Worm (Caenorhabditis elegans) whole organism, L1 larva: ENCODE results near the gene B0244.7.

Experiments
- C16A3.4 ChIP-seq: fragments of 150-350 bp; optimal IDR thresholded peaks from 2 replicates; lab custom pipeline; 2014; ENCODE audit warnings: missing biosample characterization, missing genetic modification characterization
- F16B12.6 ChIP-seq: fragments of 150-350 bp; optimal IDR thresholded peaks from 2 replicates; lab custom pipeline; 2014; ENCODE audit warnings: missing biosample characterization, missing genetic modification characterization
- Y116A8C.19 ChIP-seq: sonication (generic microtip); optimal IDR thresholded peaks from 2 replicates; lab custom pipeline; 2016; ENCODE audit warnings: missing compliant biosample characterization, missing genetic modification characterization, borderline replicate concordance
- blmp-1 ChIP-seq: fragments of 150-350 bp; optimal IDR thresholded peaks from 2 replicates; lab custom pipeline; 2014; ENCODE audit warnings: missing biosample characterization, missing genetic modification characterization
- ceh-63 ChIP-seq: fragments of 200-800 bp; sonication (Bioruptor generic); optimal IDR thresholded peaks from 2 replicates; lab custom pipeline; 2018; ENCODE audit warnings: mild to moderate bottlenecking, missing genetic modification characterization, missing compliant biosample characterization
- ceh-82 ChIP-seq, 3 experiments: fragments of 150-350 bp in 1 of 3; sonication (generic microtip) in 2 of 3; optimal IDR thresholded peaks; 2 replicates each; lab custom pipeline; 2014 to 2017; ENCODE audit warnings: missing biosample characterization in 3 of 3, missing genetic modification characterization in 3 of 3
- ceh-88 ChIP-seq: fragments of 200-800 bp; sonication (Bioruptor generic); IDR thresholded peaks from 2 replicates; pipeline ENCODE4 v1.3.6; 2022; ENCODE audit warnings: missing genetic modification characterization, missing compliant biosample characterization
- dpl-1 ChIP-seq, 3 experiments: fragments of 150-350 bp in 2 of 3; sonication (generic microtip) in 1 of 3; optimal IDR thresholded peaks; 2 replicates each; lab custom pipeline; 2014 to 2017; ENCODE audit warnings: missing biosample characterization in 3 of 3, missing genetic modification characterization in 3 of 3, missing genetic modification reagents in 3 of 3
- dsc-1 ChIP-seq: sonication (generic microtip); optimal IDR thresholded peaks from 2 replicates; lab custom pipeline; 2016; ENCODE audit warnings: mild to moderate bottlenecking, missing genetic modification characterization, missing compliant biosample characterization
- efl-3 ChIP-seq: fragments of 200-800 bp; sonication (Bioruptor generic); optimal IDR thresholded peaks from 2 replicates; lab custom pipeline; 2018; ENCODE audit warnings: mild to moderate bottlenecking, missing genetic modification characterization, missing compliant biosample characterization
- egl-13 ChIP-seq: sonication (generic microtip); optimal IDR thresholded peaks from 2 replicates; lab custom pipeline; 2016; ENCODE audit warnings: missing genotype, missing genetic modification reagents, missing genetic modification characterization, missing compliant biosample characterization
- elt-3 ChIP-seq, 6 experiments: fragments of 150-350 bp in 1 of 6; sonication (generic microtip); optimal IDR thresholded peaks; 2 replicates each; lab custom pipeline; 2017 to 2018; ENCODE audit warnings: missing biosample characterization in 6 of 6, missing genetic modification characterization in 6 of 6, inconsistent platforms in 1 of 6
- fkh-4 ChIP-seq: sonication (generic microtip); optimal IDR thresholded peaks from 2 replicates; lab custom pipeline; 2016; ENCODE audit warnings: missing compliant biosample characterization, missing genetic modification characterization, borderline replicate concordance
- grh-1 ChIP-seq: fragments of 200-800 bp; sonication (Bioruptor generic); IDR thresholded peaks from 2 replicates; pipeline ENCODE4 v1.3.6; 2022; ENCODE audit warnings: missing genetic modification reagents, missing genetic modification characterization, missing compliant biosample characterization
- lin-13 ChIP-seq: fragments of 150-350 bp; optimal IDR thresholded peaks from 2 replicates; lab custom pipeline; 2014; ENCODE audit warnings: missing biosample characterization, missing genetic modification reagents, missing genetic modification characterization
- lin-35 ChIP-seq, 2 experiments: fragments of 150-350 bp; optimal IDR thresholded peaks; 2 replicates each; lab custom pipeline; 2014; ENCODE audit warnings: missing biosample characterization in 2 of 2, missing genetic modification characterization in 2 of 2, missing genetic modification reagents in 2 of 2
- lir-3 ChIP-seq: sonication (generic microtip); optimal IDR thresholded peaks from 2 replicates; lab custom pipeline; 2016; ENCODE audit warnings: mild to moderate bottlenecking, missing genetic modification characterization, moderate library complexity, missing compliant biosample characterization; ENCODE audit not compliant: poor library complexity
- mdl-1 ChIP-seq, 2 experiments: fragments of 150-350 bp; optimal IDR thresholded peaks; 2 replicates each; lab custom pipeline; 2014 to 2017; ENCODE audit warnings: missing biosample characterization in 2 of 2, missing genetic modification characterization in 2 of 2, inconsistent platforms in 1 of 2
- nhr-12 ChIP-seq: sonication (generic microtip); optimal IDR thresholded peaks from 2 replicates; lab custom pipeline; 2017; ENCODE audit warnings: missing biosample characterization, missing genetic modification characterization
- nhr-19 ChIP-seq: fragments of 200-800 bp; sonication (Bioruptor generic); conservative IDR thresholded peaks from 2 replicates; pipeline ENCODE4 v1.3.6; 2022; ENCODE audit warnings: missing genetic modification characterization, missing compliant biosample characterization
- nhr-20 ChIP-seq: sonication (generic microtip); optimal IDR thresholded peaks from 2 replicates; lab custom pipeline; 2016; ENCODE audit warnings: mild to moderate bottlenecking, missing genetic modification characterization, missing compliant biosample characterization
- nhr-237 ChIP-seq: fragments of 150-350 bp; optimal IDR thresholded peaks from 2 replicates; lab custom pipeline; 2014; ENCODE audit warnings: missing biosample characterization, missing genetic modification characterization
- nhr-28 ChIP-seq: fragments of 150-350 bp; optimal IDR thresholded peaks from 2 replicates; lab custom pipeline; 2014; ENCODE audit warnings: missing biosample characterization, missing genetic modification characterization
- nhr-71 ChIP-seq: sonication (generic microtip); optimal IDR thresholded peaks from 2 replicates; lab custom pipeline; 2016; ENCODE audit warnings: mild to moderate bottlenecking, missing genetic modification characterization, moderate library complexity, missing compliant biosample characterization
- nhr-76 ChIP-seq: sonication (generic microtip); optimal IDR thresholded peaks from 2 replicates; lab custom pipeline; 2017; ENCODE audit warnings: missing biosample characterization, missing genetic modification characterization
- nhr-85 ChIP-seq: sonication (generic microtip); peaks from one replicate; lab custom pipeline; 2016; ENCODE audit warnings: missing genetic modification characterization, inconsistent platforms, missing compliant biosample characterization
- pag-3 ChIP-seq: sonication (generic microtip); optimal IDR thresholded peaks from 2 replicates; lab custom pipeline; 2017; ENCODE audit warnings: missing genetic modification characterization, mild to moderate bottlenecking, missing compliant biosample characterization, antibody characterized with exemption, borderline replicate concordance; ENCODE audit not compliant: insufficient read depth
- pax-3 ChIP-seq: fragments of 200-800 bp; sonication (Bioruptor generic); optimal IDR thresholded peaks from 2 replicates; lab custom pipeline; 2018; ENCODE audit warnings: mild to moderate bottlenecking, missing genetic modification characterization, moderate library complexity, missing compliant biosample characterization
- snu-23 ChIP-seq: sonication (generic microtip); optimal IDR thresholded peaks from 2 replicates; lab custom pipeline; 2016; ENCODE audit warnings: missing genetic modification characterization, missing compliant biosample characterization
- sptf-1 ChIP-seq: fragments of 150-350 bp; optimal IDR thresholded peaks from 2 replicates; lab custom pipeline; 2014; ENCODE audit warnings: missing biosample characterization, missing genetic modification characterization
- sup-37 ChIP-seq: fragments of 200-800 bp; sonication (Bioruptor generic); optimal IDR thresholded peaks from 2 replicates; lab custom pipeline; 2018; ENCODE audit warnings: mild to moderate bottlenecking, missing genetic modification characterization, missing compliant biosample characterization
- swsn-7 ChIP-seq: sonication (generic microtip); optimal IDR thresholded peaks from 2 replicates; lab custom pipeline; 2016; ENCODE audit warnings: missing genetic modification characterization, missing compliant biosample characterization
- unc-130 ChIP-seq: fragments of 150-350 bp; optimal IDR thresholded peaks from 2 replicates; lab custom pipeline; 2017; ENCODE audit warnings: missing biosample characterization, missing genetic modification characterization, inconsistent platforms
- unc-62 ChIP-seq: fragments of 150-350 bp; optimal IDR thresholded peaks from 2 replicates; lab custom pipeline; 2014; ENCODE audit warnings: missing biosample characterization, missing genetic modification reagents, missing genetic modification characterization
- xbp-1 ChIP-seq: sonication (generic microtip); optimal IDR thresholded peaks from 2 replicates; lab custom pipeline; 2016; ENCODE audit warnings: missing genetic modification characterization, missing compliant biosample characterization
- zip-4 ChIP-seq: fragments of 200-800 bp; sonication (Bioruptor generic); optimal IDR thresholded peaks from 2 replicates; lab custom pipeline; 2018; ENCODE audit warnings: mild to moderate bottlenecking, missing genetic modification characterization, moderate library complexity, missing compliant biosample characterization

The B0244.7 gene

ce11 chrIII:5710676-5711075 is 20.6 kb upstream of the B0244.7 start (continued):
- TF ChIP-seq nhr-237: no peak
- TF ChIP-seq mdl-1 (tag; optimal IDR thresholded peaks at IDR 0.05; lab: Kevin White, UChicago): peak in 1 of 2 experiments; percentile 53
- TF ChIP-seq zip-4 (GFP tag; lab: Kevin White, UChicago): no peak
- peak; percentile 51 for TF ChIP-seq unc-130 (tag; lab: Kevin White, UChicago)
- peak; percentile 3 to 49 for TF ChIP-seq lin-35 (GFP tag; optimal IDR thresholded peaks at IDR 0.05; lab: Kevin White, UChicago)
- no peak for TF ChIP-seq sup-37 (GFP tag; lab: Kevin White, UChicago)
- peak; percentile 36 for TF ChIP-seq C16A3.4
- no peak for TF ChIP-seq unc-62 (GFP tag; lab: Kevin White, UChicago)
- peak in 1 of 3 experiments; percentile 8 for TF ChIP-seq dpl-1 (GFP tag; optimal IDR thresholded peaks at IDR 0.05; lab: Kevin White, UChicago)
- peak; percentile 58 for TF ChIP-seq snu-23 (GFP tag; lab: Kevin White, UChicago)
- no peak for TF ChIP-seq nhr-28
- TF ChIP-seq grh-1 (GFP tag; lab: Robert Waterston, UW): no peak; the same call in 1 of the 2 replicates
- TF ChIP-seq lin-13 (GFP tag; lab: Kevin White, UChicago): no peak
- TF ChIP-seq ceh-82 (tag; optimal IDR thresholded peaks at IDR 0.05; lab: Kevin White, UChicago): peak in 1 of 3 experiments; percentile 2
- peak in 3 of 6 experiments; percentile 11 to 61 (median 38) for TF ChIP-seq elt-3 (tag; optimal IDR thresholded peaks at IDR 0.05; lab: Kevin White, UChicago)
- TF ChIP-seq nhr-76: no peak
- no peak for TF ChIP-seq egl-13
- TF ChIP-seq, all 84 proteins: peak for 19

ce11 chrIII:5711242-5711641 is 20.1 kb upstream of the B0244.7 start, which contains the start of gene rbm-26:
rbm-26 (plus strand) TSS chrIII:5711542.
- no peak for TF ChIP-seq sptf-1 (tag; lab: Kevin White, UChicago)
- no peak for TF ChIP-seq F16B12.6 (tag; lab: Kevin White, UChicago)
- TF ChIP-seq nhr-71 (tag; lab: Kevin White, UChicago): no peak
- no peak for TF ChIP-seq ceh-88
- TF ChIP-seq blmp-1 (tag; lab: Kevin White, UChicago): peak; percentile 56
- no peak for TF ChIP-seq nhr-20 (tag; lab: Kevin White, UChicago)

- TF ChIP-seq nhr-237 (no peak), nhr-12 (no peak), efl-3 (GFP tag; lab: Kevin White, UChicago) (no peak), nhr-76 (no peak), ceh-63 (GFP tag; lab: Kevin White, UChicago) (no peak), nhr-85 (tag; lab: Kevin White, UChicago) (no peak), xbp-1 (no peak), fkh-4 (tag; lab: Kevin White, UChicago) (no peak), swsn-7 (no peak), nhr-28 (no peak), pag-3 (tag; lab: Kevin White, UChicago) (no peak), pax-3 (tag; lab: Kevin White, UChicago) (no peak), lin-13 (GFP tag; lab: Kevin White, UChicago) (no peak), zip-4 (GFP tag; lab: Kevin White, UChicago) (no peak), Y116A8C.19 (tag; lab: Kevin White, UChicago) (no peak), nhr-19 (GFP tag; lab: Robert Waterston, UW) (no peak), lir-3 (tag; lab: Kevin White, UChicago) (no peak), dsc-1 (tag; lab: Kevin White, UChicago) (no peak)
Observed at ce11 chrIII:5711881-5712643, 19.2 kb upstream of the B0244.7 start.
